Worm (Caenorhabditis elegans) whole organism, dauer: ENCODE results near the gene fmo-1.
"Not testable (repeated sequence)": the region's sequence is repeated elsewhere in the genome, so short reads cannot be mapped to it uniquely, and the experiment has no call there.

ENCODE experiments used
- unc-62 ChIP-seq: sonication (generic microtip); optimal IDR thresholded peaks from 2 replicates; lab custom pipeline; 2017; ENCODE audit warnings: missing biosample characterization, missing genetic modification reagents, missing genetic modification characterization

fmo-1 gene

DNA sequence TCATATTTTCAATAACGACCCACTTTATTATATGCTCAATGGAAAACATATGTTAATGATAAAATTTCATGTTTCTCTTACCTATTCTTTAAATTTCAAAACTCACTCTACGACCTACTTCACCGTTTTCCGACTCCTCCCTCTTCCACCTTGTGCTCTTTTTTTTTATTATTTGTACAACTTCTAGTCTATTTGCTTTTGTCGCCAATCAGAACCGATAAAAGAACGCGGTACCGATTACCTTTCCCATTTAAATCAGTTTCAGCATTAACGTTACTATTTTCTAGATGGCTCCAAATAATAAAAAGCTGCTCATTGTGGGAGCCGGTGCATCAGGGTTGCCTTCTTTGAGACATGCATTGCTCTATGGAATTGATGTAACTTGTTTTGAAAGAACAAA, at the start of gene fmo-1:
Gene fmo-1, plus strand, starts transcription at position 98 of the 400 bp plus-strand sequence.
- TF ChIP-seq unc-62 = no peak

DNA sequence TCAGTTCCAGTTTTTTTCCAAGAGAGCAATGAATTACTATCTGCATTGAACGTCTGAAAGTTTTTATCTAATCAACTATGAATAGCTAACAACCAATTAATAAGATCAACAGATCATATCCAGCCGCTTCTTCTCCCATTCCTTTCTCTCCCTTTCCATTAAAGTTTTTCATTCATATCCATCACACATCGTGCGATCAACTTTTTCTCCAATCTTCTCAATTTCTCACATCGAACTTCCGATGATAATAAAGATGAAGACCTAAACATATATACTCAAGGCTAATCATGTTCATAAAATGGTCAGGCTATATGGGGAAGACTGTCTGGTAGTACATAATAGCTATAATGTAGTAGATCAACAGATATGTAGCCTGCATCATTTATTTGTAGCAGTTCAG, 49.4 kb upstream of the fmo-1 start:
- TF ChIP-seq unc-62 = no peak

DNA sequence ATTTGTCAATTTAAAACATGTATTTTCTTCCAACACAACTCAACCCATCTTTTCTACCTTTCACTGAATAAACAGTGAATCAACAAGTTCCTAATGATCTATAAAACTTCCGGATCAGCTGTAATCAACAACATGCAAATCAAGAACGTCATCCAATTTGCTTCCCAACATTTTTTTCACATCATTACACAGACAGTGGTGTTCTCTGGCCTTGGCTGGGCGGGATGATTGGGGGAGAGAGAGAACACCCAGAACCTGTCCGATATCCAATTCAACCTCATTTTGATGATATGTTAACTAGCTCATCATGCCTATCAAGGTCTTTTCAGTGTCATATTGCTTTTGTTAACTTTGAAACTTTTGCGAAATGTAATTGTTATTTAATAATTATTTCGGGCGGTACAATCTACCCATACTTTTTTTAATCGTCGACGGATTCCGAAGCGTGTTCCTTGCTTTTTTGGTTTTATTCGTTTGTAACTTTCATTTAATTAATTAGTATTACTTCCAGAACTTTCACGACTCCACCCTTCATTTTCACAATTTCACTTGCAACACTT, 46.7 kb upstream of the fmo-1 start, which contains the start of gene ptr-14:
Gene ptr-14, plus strand, starts transcription at position 510 of the 560 bp plus-strand sequence.
- no peak for TF ChIP-seq unc-62

DNA sequence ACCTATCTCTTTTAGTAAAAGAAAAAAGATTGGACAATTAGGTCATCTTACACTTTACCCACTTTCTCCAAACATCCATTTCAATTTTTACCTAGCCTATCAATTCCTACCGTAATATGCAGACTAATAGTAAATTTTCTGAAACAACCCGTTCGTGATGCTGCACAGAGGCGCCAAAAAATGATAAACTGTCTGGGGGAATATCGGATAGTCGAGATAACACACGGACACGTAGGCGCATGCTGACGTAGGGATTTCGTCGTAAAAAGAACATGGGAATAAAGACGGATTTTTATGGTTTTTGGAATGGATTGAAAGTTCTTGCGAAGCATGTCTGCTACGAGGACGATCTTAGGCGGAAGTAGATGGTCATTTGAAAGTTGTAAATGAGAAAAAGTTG, 45.3 kb upstream of the fmo-1 start:
- no peak for TF ChIP-seq unc-62

DNA sequence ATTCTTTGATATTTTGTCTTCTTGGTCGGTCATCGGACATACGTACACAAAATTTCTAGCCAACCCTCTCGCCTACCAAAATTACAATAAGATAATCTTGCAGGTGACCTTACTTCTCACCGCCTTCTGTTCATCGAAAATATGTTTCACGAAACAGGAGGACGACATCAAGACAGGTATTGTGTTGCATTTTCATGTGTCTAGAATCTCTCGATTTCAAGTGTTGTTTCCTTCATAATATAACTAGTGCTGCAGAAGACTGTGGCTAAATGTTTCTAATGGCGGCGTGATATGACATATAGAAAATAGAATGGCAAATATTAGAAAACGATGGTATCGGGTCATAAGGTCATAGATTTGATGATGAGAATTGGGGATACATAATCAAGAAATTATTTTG, 44.6 kb upstream of the fmo-1 start:
- no peak for TF ChIP-seq unc-62

DNA sequence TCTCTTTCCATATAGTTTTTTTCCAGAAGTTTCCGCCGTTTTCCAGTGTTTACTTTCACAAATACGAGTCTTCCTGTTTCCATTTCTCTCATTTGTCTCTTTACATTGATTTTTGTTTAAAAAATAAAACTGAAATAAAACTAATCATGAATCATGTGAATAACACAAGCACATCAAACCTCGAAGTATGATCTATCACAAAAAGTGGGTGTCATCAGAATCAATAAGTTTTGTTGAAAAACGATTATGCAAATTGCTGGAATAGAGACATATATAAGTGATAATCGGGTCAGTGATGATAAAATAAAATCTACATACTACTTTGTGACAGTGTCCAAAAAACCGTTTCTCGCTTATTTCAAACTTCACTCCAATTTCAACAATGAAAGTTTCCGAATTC, 40.8 kb upstream of the fmo-1 start, which contains the start of gene R09H10.7:
Gene R09H10.7, plus strand, starts transcription at position 301 of the 400 bp plus-strand sequence.
- TF ChIP-seq unc-62 = no peak

DNA sequence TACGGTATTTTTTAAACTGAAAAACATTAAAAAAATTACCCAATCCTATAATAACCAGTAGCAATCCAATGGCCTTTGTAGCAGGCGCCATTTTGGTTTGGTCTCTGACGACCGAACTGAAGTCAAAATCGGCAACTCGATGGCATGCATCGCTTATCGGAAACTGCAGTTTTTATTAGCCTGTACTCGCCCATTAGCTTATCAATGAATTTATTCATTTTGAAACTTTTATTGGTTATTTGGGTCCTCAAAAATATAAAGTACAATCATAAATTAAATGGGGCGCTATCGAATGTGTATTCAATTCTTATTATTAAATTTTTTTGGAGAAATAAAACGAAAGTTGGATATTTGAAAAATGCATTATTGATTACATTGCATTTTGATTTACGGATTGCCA, 32.9 kb upstream of the fmo-1 start, which contains the start of gene R09H10.5:
Gene R09H10.5, minus strand, starts transcription at position 106 of the 400 bp plus-strand sequence.
- TF ChIP-seq unc-62 = no peak

DNA sequence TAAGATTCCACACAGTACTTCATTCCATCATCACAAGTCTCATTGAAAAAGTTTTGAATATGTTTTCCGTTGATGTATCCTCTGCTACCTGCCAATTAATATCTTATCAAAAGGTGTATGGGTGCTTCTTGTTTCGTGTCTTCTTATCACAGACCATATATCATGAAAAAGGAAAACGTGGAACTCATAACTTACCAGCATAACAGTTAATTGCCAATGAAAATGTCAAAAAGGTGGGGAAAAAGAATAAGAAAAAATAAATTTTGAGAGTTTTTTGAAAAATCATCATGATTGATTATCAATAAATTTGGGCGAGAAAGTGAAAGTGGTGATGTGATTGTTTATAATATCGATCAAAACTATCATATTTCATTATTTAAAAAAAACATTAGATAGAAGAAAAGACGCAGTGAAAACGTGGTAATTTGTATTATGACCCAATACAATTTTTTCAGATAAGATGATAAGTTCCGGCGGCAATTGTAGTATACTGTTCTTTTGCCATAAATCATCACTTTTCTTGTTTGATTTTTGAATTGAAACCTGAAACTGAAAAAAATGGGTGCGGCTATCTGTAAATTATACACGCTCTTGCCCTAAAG, 30.6 kb upstream of the fmo-1 start, which contains the start of gene F56C4.4:
Gene F56C4.4, minus strand, starts transcription at position 315 of the 602 bp plus-strand sequence.
- no peak for TF ChIP-seq unc-62

DNA sequence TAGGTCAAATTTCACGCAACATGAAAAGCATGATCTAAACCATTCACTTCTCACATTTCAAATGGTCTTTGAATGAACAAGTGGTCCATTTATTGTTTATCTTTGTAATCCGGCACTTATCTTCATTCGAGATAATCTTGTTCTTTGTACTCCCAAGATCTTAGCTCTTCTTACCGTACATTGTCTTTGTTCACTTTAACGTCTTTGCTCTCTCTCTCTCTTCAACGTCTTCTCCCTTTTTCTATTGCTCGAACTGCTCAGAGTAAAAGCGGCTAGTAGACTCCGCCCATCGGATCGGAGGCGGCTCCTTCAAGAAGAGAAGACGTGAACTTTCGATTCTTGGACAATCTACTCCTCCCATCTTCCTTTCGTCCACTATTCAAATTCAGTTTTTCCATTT, 25.0 kb upstream of the fmo-1 start, which contains the start of gene F56C4.1:
Gene F56C4.1, plus strand, starts transcription at position 301 of the 400 bp plus-strand sequence.
- TF ChIP-seq unc-62 = no peak

DNA sequence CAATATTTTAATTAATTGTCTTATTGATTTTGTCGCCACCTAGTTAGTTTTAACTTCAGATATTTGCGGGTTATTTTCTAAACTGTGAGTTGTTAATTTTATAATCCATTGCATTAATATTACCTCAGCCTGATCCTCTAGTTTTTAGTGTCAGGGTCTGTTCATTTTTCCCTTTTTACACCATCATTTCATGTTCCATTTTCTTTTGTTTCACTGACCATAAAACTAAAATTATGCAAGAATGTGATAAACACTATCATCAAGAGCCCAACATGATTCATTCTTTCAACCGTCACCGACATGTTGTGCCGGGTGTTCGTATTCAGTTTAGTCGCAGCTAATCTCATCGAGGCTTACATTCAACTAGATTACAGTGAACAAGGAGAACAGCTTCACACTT, 22.7 kb upstream of the fmo-1 start, which contains the start of gene F56C4.2:
Gene F56C4.2, plus strand, starts transcription at position 301 of the 400 bp plus-strand sequence.
- no peak for TF ChIP-seq unc-62

DNA sequence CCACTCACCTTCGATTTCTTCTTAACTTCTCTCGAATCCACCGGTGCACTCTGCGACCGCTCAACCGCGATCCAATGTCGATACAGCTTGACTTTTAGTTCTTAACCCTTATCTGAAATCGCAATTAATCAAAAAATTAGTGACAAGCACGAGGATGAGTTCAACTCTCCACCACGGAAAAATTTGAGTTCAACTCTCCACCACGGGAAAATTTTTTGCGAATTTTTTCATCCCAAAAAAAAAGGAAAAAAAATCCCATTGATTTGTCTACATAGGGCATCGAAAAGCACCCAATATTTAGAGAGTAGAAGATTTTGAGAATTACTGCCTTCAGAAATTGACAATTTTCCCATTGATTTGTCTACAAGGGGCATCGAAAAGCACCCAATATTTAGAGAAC, 7.6 kb upstream of the fmo-1 start, which contains the start of gene glb-19:
Gene glb-19, minus strand, starts transcription at position 101 of the 400 bp plus-strand sequence.
- TF ChIP-seq unc-62 = not testable (repeated sequence)

DNA sequence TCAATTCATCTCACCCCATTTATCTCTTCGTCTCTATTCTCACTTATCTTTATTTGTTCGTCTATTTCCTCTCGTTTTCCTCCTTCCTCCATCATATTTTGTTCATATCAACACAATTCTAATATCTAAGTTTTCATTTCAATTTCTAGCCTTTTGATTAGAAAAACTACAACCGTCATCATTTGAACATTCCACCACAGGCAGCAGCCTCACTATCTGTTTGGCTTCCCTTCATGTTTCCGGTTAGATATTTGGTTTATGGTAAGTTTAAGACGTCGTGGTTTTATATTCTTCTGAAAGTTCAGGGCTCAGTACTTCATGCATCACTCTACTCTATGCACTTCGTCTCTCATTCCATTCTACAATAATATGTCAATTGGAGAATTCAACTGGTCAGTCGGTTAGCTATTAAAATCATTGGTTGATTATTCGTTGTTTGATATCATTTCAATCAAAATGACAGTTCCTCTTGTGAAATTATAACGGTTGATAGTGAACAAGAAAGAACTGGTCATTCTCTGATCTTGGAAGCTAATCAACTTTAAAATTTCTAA, 4.8 kb upstream of the fmo-1 start, which contains the start of gene K08C7.1:
Gene K08C7.1, plus strand, starts transcription at position 43 of the 554 bp plus-strand sequence.
- no peak for TF ChIP-seq unc-62

DNA sequence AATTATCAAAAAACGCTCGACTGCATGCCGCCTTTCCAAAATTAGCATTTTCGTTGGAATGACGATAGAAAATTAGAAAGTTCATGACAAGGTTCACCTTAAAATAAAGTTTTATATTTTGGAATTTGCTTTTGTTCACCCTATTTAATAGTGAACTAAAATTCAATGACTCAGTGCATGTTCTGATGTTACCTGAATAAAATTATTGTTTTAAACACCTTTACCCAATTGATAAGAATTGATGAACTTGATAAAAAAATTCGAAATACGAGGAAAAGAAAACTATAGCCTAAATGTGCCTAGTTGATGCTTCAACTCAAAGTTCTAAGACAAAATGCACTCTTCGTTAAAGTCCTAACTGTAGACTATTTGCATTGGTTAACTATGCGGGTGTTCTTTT, 585 bp upstream of the fmo-1 start:
- TF ChIP-seq unc-62 = no peak

DNA sequence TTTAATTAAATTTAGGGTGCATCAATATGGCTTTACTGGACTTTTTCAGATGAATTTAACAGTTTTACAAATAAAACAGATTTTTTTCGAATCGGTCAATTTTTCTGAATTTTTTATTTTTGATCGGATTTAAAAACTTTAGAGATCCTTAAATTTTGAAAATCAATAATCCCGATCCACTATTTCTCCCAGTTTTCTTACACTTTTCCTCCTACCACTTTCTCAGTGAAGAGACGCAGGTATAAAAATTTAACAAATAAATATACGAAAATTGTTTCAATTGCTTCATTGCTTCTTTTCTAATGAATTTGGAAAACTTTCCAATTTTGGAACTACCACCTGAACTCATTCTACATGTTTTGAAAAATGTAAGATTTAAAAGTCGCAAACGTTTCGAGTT, 2.5 kb downstream of the fmo-1 start, which contains the start of gene K08C7.7:
Gene K08C7.7, plus strand, starts transcription at position 301 of the 400 bp plus-strand sequence.
- no peak for TF ChIP-seq unc-62

DNA sequence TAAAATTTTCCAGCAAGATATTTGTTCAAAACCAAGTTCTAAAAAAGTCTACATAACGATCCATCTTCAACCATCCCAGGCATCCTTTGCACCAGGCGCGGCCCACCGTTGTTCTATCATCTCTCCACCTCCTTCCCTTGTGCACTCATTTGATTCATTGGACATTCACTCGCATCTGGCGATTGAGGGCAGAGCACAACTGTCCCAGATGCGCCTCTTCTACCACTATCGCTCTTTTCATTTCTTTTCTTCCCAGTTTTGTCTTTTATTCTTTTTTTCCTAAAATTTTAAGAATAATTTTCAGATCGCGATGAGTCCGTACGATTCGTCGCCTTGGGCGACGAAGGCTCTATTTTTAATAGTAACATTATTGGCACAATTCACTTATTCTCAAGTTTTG, 4.9 kb downstream of the fmo-1 start, which contains the start of gene epi-1:
Gene epi-1, plus strand, starts transcription at position 301 of the 400 bp plus-strand sequence.
- no peak for TF ChIP-seq unc-62

DNA sequence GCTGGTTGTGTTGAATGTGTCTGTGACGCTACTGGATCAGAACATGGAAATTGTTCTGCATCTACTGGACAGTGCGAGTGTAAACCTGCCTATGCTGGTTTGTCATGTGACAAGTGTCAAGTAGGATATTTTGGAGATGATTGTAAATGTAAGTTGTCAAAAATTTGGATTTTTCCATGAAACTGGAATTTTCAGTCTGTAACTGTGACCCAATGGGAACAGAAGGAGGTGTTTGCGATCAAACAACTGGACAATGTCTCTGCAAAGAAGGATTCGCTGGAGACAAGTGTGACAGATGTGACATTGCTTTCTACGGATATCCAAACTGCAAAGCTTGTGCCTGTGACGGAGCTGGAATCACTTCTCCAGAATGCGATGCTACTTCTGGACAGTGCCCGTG, 6.9 kb downstream of the fmo-1 start:
- TF ChIP-seq unc-62 = no peak

DNA sequence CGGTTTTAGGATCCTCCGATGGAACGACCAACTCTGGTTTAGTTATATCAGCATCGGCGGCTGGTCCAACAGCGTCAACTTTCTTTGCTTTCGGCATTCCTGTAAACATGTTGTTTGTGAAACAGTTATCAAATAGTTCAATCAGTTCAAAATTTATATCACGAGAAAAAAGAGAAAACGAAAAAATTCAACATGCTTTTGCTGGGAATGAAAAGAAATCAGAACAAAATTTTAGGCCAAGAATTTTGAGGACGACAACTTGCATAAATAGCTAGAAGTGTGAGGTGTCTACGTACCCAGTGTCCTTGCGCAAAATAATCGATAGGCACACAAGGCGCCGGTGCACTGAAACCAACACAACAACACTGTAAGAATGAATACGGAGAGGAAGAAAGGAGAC, 18.7 kb downstream of the fmo-1 start, which contains the start of gene K08C7.4:
Gene K08C7.4, minus strand, starts transcription at position 101 of the 400 bp plus-strand sequence.
- TF ChIP-seq unc-62 = no peak
